Worm (Caenorhabditis elegans): ENCODE measurements around the gene srg-47.
A peak's percentile ranks its signal among the peaks of the same experiment; 100 is the strongest.

Gene srg-47

DNA sequence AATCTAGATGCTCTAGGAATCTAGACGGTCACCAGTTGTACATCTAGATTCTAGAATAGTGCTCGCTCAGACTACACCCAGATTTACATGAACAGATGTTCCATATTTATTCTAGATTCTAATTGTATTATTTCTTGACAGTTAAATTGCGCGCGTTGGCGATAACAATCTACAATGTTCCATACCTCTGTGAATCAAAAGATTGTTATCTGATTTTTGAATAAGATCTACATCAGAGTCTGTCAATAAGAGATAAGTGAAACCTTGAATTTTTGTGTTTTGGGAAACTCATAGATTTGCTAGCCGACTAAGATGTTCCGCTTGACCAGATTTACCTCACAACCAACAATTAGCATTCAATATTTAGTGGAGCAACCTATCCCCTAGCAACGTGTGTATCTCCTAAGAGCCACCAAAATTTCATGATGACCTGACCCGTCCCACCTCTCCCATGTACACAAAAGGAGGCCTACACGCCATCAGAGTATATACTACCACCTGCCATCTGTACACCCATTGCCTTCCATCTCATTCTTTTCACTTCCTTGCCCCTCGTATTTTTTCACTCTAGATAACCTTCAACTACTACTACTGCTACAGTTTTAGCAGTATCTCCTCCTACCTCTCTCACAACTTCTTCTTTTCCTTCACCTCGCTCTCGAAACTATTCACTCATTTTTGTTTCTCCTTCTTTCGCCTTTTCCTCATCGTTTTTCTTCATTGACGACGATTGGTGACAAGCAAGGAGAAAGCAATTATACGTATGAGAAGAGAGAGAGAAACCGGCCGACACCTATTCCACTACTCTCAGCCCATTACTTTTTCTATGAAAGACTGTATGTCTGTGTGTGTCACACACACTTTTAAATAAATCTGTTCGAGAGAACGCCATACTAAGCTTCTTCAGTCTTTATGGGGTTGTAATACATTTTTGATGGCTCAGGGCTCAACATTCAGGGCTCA, 49.1 kb downstream of the srg-47 start (continued):
- TF ChIP-seq efl-3 (GFP tag; optimal IDR thresholded peaks at IDR 0.05), result no peak
- peak; percentile 98 for TF ChIP-seq nhr-85 (tag)
- TF ChIP-seq ets-5 (GFP tag; IDR thresholded peaks at IDR 0.05), result no peak
- TF ChIP-seq tlp-1 (tag; optimal IDR thresholded peaks at IDR 0.05), result peak; percentile 89
- TF ChIP-seq fos-1 (tag; optimal IDR thresholded peaks at IDR 0.05), result no peak
- TF ChIP-seq lir-3 (tag; optimal IDR thresholded peaks at IDR 0.05; ENCODE audit: poor library complexity), result no peak
- TF ChIP-seq nhr-20 (tag; optimal IDR thresholded peaks at IDR 0.05), result peak; percentile 10
- TF ChIP-seq mab-9 (GFP tag; IDR thresholded peaks at IDR 0.05), result no peak
- no peak for TF ChIP-seq dpl-1 (GFP tag; optimal IDR thresholded peaks at IDR 0.05)
- no peak for TF ChIP-seq lsy-2 (tag; optimal IDR thresholded peaks at IDR 0.05)
- no peak for TF ChIP-seq unc-62 (GFP tag; optimal IDR thresholded peaks at IDR 0.05)
- no peak for TF ChIP-seq nhr-19 (GFP tag; conservative IDR thresholded peaks at IDR 0.05)

DNA sequence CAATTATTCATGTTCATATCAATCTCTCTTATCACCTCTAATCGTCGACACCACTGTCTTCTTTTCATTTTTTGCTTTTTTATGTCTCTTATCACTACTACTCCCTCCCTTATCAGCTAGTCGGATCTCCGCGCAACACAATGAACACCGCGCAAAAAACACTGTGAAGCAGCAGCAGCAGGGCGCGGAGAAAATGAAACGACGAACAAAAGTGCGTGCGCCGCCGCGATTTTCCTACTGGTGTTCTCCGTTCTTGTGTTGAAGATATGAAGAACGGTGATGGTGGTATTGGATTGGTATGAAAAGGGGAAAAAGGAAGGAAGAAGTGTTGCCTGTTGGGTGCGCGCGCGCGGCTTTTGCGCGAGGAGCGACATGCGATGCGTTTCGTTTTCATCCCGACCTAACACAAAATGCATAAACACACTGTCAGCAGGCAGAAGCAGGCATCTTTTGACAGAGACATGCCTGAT, 50.3 kb downstream of the srg-47 start:
- TF ChIP-seq unc-30 (tag; optimal IDR thresholded peaks at IDR 0.05) (no peak), nhr-85 (tag) (peak; percentile 71), swsn-7 (tag; optimal IDR thresholded peaks at IDR 0.05) (no peak), irx-1 (tag; optimal IDR thresholded peaks at IDR 0.05) (no peak), fkh-4 (tag; optimal IDR thresholded peaks at IDR 0.05; ENCODE audit: borderline replicate concordance) (no peak), elt-3 (tag; optimal IDR thresholded peaks at IDR 0.05) (peak in 1 of 6 experiments; percentile 25), mef-2 (tag; optimal IDR thresholded peaks at IDR 0.05) (no peak), sup-37 (GFP tag; optimal IDR thresholded peaks at IDR 0.05) (no peak), unc-98 (GFP tag; IDR thresholded peaks at IDR 0.05) (no peak), F16B12.6 (tag; optimal IDR thresholded peaks at IDR 0.05) (no peak), nhr-47 (tag; optimal IDR thresholded peaks at IDR 0.05) (no peak), blmp-1 (tag; optimal IDR thresholded peaks at IDR 0.05) (peak; percentile 75), fkh-8 (tag; optimal IDR thresholded peaks at IDR 0.05) (no peak), grh-1 (GFP tag; IDR thresholded peaks at IDR 0.05) (no peak), tlp-1 (tag; optimal IDR thresholded peaks at IDR 0.05) (peak; percentile 31), nhr-19 (GFP tag; conservative IDR thresholded peaks at IDR 0.05) (no peak), elt-2 (tag; optimal IDR thresholded peaks at IDR 0.05) (peak; percentile 83), pqm-1 (tag; optimal IDR thresholded peaks at IDR 0.05) (peak; percentile 80), fkh-10 (GFP tag; optimal IDR thresholded peaks at IDR 0.05) (no peak), lir-3 (tag; optimal IDR thresholded peaks at IDR 0.05; ENCODE audit: poor library complexity) (no peak), dpl-1 (GFP tag; optimal IDR thresholded peaks at IDR 0.05) (no peak), C34B4.2 (tag; optimal IDR thresholded peaks at IDR 0.05) (no peak), lin-14 (GFP tag; optimal IDR thresholded peaks at IDR 0.05) (peak; percentile 62), zip-4 (GFP tag; optimal IDR thresholded peaks at IDR 0.05) (no peak)
